Fruit fly (Drosophila melanogaster) Kc167 (cell line): Measurements from ENCODE around the gene Dscam4.

Experiments
- Myc ChIP-seq: fragments of >200 bp; optimal IDR thresholded peaks from 2 replicates; lab custom pipeline; 2017; ENCODE audit warnings: missing external identifiers
- h ChIP-seq: fragments of >200 bp; optimal IDR thresholded peaks from 3 replicates; lab custom pipeline; 2018; ENCODE audit warnings: missing external identifiers

DNA sequence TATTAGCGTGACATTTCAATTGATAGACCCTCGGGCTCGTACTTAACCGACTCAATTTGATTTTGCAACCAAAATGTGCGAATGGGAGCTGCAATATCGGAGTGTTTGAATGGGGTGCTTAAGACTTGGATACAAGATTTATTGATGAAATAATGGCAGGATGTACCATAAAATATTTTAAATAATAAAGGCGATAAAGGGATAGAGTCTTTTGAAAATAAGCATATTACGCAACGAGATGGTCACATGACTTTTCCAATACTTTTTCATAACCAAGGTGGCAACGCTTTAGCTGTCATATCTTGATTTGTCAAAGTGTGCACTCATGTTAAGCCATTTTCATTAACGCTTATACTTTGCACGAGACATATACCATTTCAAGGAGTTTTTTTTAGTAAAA is 9.5 kb upstream of the Dscam4 start, which contains the start of gene eIF4E3:
- TF ChIP-seq h (lab: Kevin White, UChicago) (no peak), Myc (lab: Kevin White, UChicago) (no peak)
